Worm (Caenorhabditis elegans) whole organism, late embryonic: Measurements from ENCODE around the gene F16B4.7.

ENCODE experiments used
- C38D4.7 ChIP-seq: fragments of 200-800 bp; sonication (Bioruptor generic); optimal IDR thresholded peaks from 2 replicates; lab custom pipeline; 2018; ENCODE audit warnings: mild to moderate bottlenecking, missing genetic modification characterization, moderate library complexity, missing compliant biosample characterization
- K09A11.1 ChIP-seq: sonication (generic microtip); optimal IDR thresholded peaks from 2 replicates; lab custom pipeline; 2017; ENCODE audit warnings: antibody characterized with exemption, mild to moderate bottlenecking, missing genetic modification characterization, missing compliant biosample characterization; ENCODE audit not compliant: insufficient read depth
- che-1 ChIP-seq: sonication (generic microtip); optimal IDR thresholded peaks from 2 replicates; lab custom pipeline; 2016; ENCODE audit warnings: mild to moderate bottlenecking, missing genetic modification characterization, missing compliant biosample characterization
- ets-4 ChIP-seq: sonication (generic microtip); optimal IDR thresholded peaks from 2 replicates; lab custom pipeline; 2016; ENCODE audit warnings: missing genetic modification characterization, missing compliant biosample characterization
- hlh-6 ChIP-seq: sonication (generic microtip); optimal IDR thresholded peaks from 2 replicates; lab custom pipeline; 2016; ENCODE audit warnings: missing genotype, missing genetic modification characterization, missing compliant biosample characterization
- nhr-11 ChIP-seq: fragments of 150-350 bp; optimal IDR thresholded peaks from 2 replicates; lab custom pipeline; 2014; ENCODE audit warnings: missing biosample characterization, missing genetic modification characterization

DNA sequence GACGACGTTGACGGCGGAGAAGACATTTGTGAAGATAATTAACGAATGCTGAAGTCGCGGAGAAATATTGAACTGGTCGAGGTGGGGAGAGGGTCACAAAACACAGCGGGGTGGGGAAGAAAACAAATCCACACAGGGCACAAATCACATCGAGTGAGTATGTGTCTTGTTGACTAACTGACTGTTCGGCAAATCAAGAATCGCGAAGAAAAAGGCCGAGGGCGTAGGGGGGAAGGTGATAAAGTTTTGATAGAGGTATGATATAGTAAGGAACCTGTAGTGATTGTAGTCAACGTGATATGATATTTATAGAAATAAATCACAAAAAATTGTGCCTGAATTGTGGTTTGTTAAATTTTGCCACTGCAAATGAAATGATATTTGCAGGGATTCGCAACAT, 22.3 kb downstream of the F16B4.7 start, which contains the start of gene nhr-178:
- TF ChIP-seq C38D4.7 (GFP tag; lab: Kevin White, UChicago) (no peak), ets-4 (tag; lab: Kevin White, UChicago) (no peak), nhr-11 (no peak), hlh-6 (tag; lab: Kevin White, UChicago) (no peak), K09A11.1 (tag; lab: Kevin White, UChicago) (no peak), che-1 (tag; lab: Kevin White, UChicago) (no peak)
